Fruit fly (Drosophila melanogaster): ENCODE data around the gene SMC6.

Gene SMC6

dm6 chr3R:24144542-24144941, 48.7 kb downstream of the SMC6 start:
- no peak for TF ChIP-seq Hr38 (GFP tag; optimal IDR thresholded peaks at IDR 0.05)
- peak; percentile 69 for TF ChIP-seq pdm3 (GFP tag; optimal IDR thresholded peaks at IDR 0.05)
- peak; percentile 57 for TF ChIP-seq Met (GFP tag; optimal IDR thresholded peaks at IDR 0.05)
- peak; percentile 68 for TF ChIP-seq achi (GFP tag; optimal IDR thresholded peaks at IDR 0.05)
- peak; percentile 45 for TF ChIP-seq Sox102F (GFP tag; optimal IDR thresholded peaks at IDR 0.05)
- TF ChIP-seq CG6854 (GFP tag; optimal IDR thresholded peaks at IDR 0.05) = no peak
- TF ChIP-seq CG6163 (GFP tag; IDR thresholded peaks at IDR 0.05) = peak; percentile 56; the same call in 2 of the 3 replicates
- TF ChIP-seq Sox15 (GFP tag; optimal IDR thresholded peaks at IDR 0.05) = no peak
- peak; percentile 78 for TF ChIP-seq Eip75B (GFP tag; optimal IDR thresholded peaks at IDR 0.05)
- peak; percentile 81 for TF ChIP-seq CG4318 (GFP tag; optimal IDR thresholded peaks at IDR 0.05)
- TF ChIP-seq svp (GFP tag) = peak; percentile 80
- peak; percentile 55 for TF ChIP-seq topi (GFP tag; optimal IDR thresholded peaks at IDR 0.05)
- TF ChIP-seq CG11902 (GFP tag; optimal IDR thresholded peaks at IDR 0.05) = no peak
- TF ChIP-seq CG8319 (GFP tag; optimal IDR thresholded peaks at IDR 0.05) = no peak
- TF ChIP-seq Blimp-1 (GFP tag; optimal IDR thresholded peaks at IDR 0.05) = no peak
- peak; percentile 57 for TF ChIP-seq Gug (GFP tag; IDR thresholded peaks at IDR 0.05)
- TF ChIP-seq net (GFP tag; optimal IDR thresholded peaks at IDR 0.05) = peak; percentile 60
- TF ChIP-seq CG8119 (GFP tag; IDR thresholded peaks at IDR 0.05) = peak; percentile 81
- peak; percentile 50 for TF ChIP-seq vri (GFP tag; optimal IDR thresholded peaks at IDR 0.05)
- TF ChIP-seq esn (GFP tag; optimal IDR thresholded peaks at IDR 0.05) = peak; percentile 68
- TF ChIP-seq Sox14 (GFP tag; optimal IDR thresholded peaks at IDR 0.05) = peak; percentile 76
- TF ChIP-seq CG11294 (GFP tag; IDR thresholded peaks at IDR 0.05) = no peak
- peak; percentile 69 for TF ChIP-seq eg (GFP tag; IDR thresholded peaks at IDR 0.05)
- peak; percentile 77 for TF ChIP-seq CG3919 (GFP tag; optimal IDR thresholded peaks at IDR 0.05)
- peak; percentile 50 for TF ChIP-seq CG1621 (tag; optimal IDR thresholded peaks at IDR 0.05)
- peak; percentile 80 for TF ChIP-seq CG6808 (GFP tag; optimal IDR thresholded peaks at IDR 0.05)
- TF ChIP-seq Eip93F (GFP tag; optimal IDR thresholded peaks at IDR 0.05) = no peak
- TF ChIP-seq fd85E (GFP tag; optimal IDR thresholded peaks at IDR 0.05) = no peak
- peak; percentile 31 for TF ChIP-seq CG6792 (GFP tag; optimal IDR thresholded peaks at IDR 0.05)
- peak; percentile 63 for TF ChIP-seq lz (GFP tag; optimal IDR thresholded peaks at IDR 0.05)
- TF ChIP-seq Ets21C (GFP tag; optimal IDR thresholded peaks at IDR 0.05) = peak; percentile 11
- peak; percentile 36 to 79 for TF ChIP-seq salr (GFP tag; optimal IDR thresholded peaks at IDR 0.05)
- peak; percentile 80 for TF ChIP-seq fd59A (GFP tag; optimal IDR thresholded peaks at IDR 0.05)
- TF ChIP-seq Hr4 (GFP tag; optimal IDR thresholded peaks at IDR 0.05) = peak; percentile 82
- TF ChIP-seq CG16779 (tag; optimal IDR thresholded peaks at IDR 0.05) = peak; percentile 42
- TF ChIP-seq CG6276 (GFP tag; optimal IDR thresholded peaks at IDR 0.05) = peak; percentile 78
- TF ChIP-seq CG10669 (GFP tag; optimal IDR thresholded peaks at IDR 0.05) = peak; percentile 76
- peak; percentile 79 for TF ChIP-seq CG10631 (GFP tag; optimal IDR thresholded peaks at IDR 0.05)
- peak; percentile 75 for TF ChIP-seq Ets96B (tag; optimal IDR thresholded peaks at IDR 0.05)
- peak; percentile 68 for TF ChIP-seq OdsH (GFP tag; optimal IDR thresholded peaks at IDR 0.05)
- peak; percentile 70 for TF ChIP-seq spab (GFP tag; optimal IDR thresholded peaks at IDR 0.05)
- peak; percentile 34 for TF ChIP-seq Lpt (GFP tag; optimal IDR thresholded peaks at IDR 0.05)
- TF ChIP-seq CG34406 (GFP tag; optimal IDR thresholded peaks at IDR 0.05) = peak; percentile 3
- peak; percentile 31 for TF ChIP-seq CG7368 (GFP tag; optimal IDR thresholded peaks at IDR 0.05)
- TF ChIP-seq CG9139 (GFP tag; optimal IDR thresholded peaks at IDR 0.05) = peak; percentile 7
- TF ChIP-seq CG3032 (tag; optimal IDR thresholded peaks at IDR 0.05) = peak; percentile 76
- peak; percentile 72 to 95 for TF ChIP-seq ss (GFP tag; optimal IDR thresholded peaks at IDR 0.05)
- no peak for TF ChIP-seq fkh (GFP tag; optimal IDR thresholded peaks at IDR 0.05)
- peak; percentile 67 for TF ChIP-seq acj6 (GFP tag; optimal IDR thresholded peaks at IDR 0.05)
- TF ChIP-seq Hr39 (GFP tag; optimal IDR thresholded peaks at IDR 0.05) = peak; percentile 58
- peak; percentile 48 for TF ChIP-seq cyc (GFP tag; optimal IDR thresholded peaks at IDR 0.05)
- peak; percentile 75 for TF ChIP-seq CG15336 (GFP tag; IDR thresholded peaks at IDR 0.05)
- peak; percentile 0 for TF ChIP-seq Smox (GFP tag; optimal IDR thresholded peaks at IDR 0.05)
